Fruit fly (Drosophila melanogaster) whole organism, prepupa: ENCODE data around the gene CG15923.

Experiments
- Blimp-1 ChIP-seq: fragments of 200-800 bp; sonication (Bioruptor generic); optimal IDR thresholded peaks from 3 replicates; lab custom pipeline; 2017; ENCODE audit warnings: missing biosample characterization, missing genetic modification characterization, mild to moderate bottlenecking, moderate library complexity, missing genetic modification reagents
- CG10631 ChIP-seq: fragments of 200-800 bp; sonication (Bioruptor generic); optimal IDR thresholded peaks from 2 replicates; lab custom pipeline; 2016; ENCODE audit warnings: missing biosample characterization, missing genetic modification characterization
- CG10669 ChIP-seq: fragments of 200-800 bp; sonication (Bioruptor generic); optimal IDR thresholded peaks from 3 replicates; lab custom pipeline; 2018; ENCODE audit warnings: missing biosample characterization, mild to moderate bottlenecking, missing genetic modification characterization, moderate library complexity
- CG11762 ChIP-seq: fragments of 200-800 bp; sonication (Bioruptor generic); optimal IDR thresholded peaks from 3 replicates; lab custom pipeline; 2016; ENCODE audit warnings: missing biosample characterization, missing genetic modification characterization; ENCODE audit not compliant: insufficient read depth
- CG15336 ChIP-seq: fragments of 200-800 bp; sonication (Bioruptor generic); IDR thresholded peaks from 2 replicates; pipeline ENCODE4 v1.3.6; 2022; ENCODE audit warnings: missing biosample characterization, missing genetic modification characterization
- CG1621 ChIP-seq: fragments of 200-800 bp; sonication (Bioruptor generic); optimal IDR thresholded peaks from 3 replicates; lab custom pipeline; 2018; ENCODE audit warnings: missing biosample characterization, mild to moderate bottlenecking, missing genetic modification characterization
- CG34406 ChIP-seq: fragments of 200-800 bp; sonication (Bioruptor generic); optimal IDR thresholded peaks from 3 replicates; lab custom pipeline; 2016; ENCODE audit warnings: missing biosample characterization, missing genetic modification characterization
- CG4318 ChIP-seq: fragments of 200-800 bp; sonication (Bioruptor generic); optimal IDR thresholded peaks from 3 replicates; lab custom pipeline; 2017; ENCODE audit warnings: missing biosample characterization, mild to moderate bottlenecking, missing genetic modification characterization
- CG6163 ChIP-seq: fragments of 200-800 bp; sonication (Bioruptor generic); IDR thresholded peaks from 3 replicates; pipeline ENCODE4 v1.3.6; 2022; ENCODE audit warnings: missing biosample characterization, missing genetic modification characterization
- CG6276 ChIP-seq: fragments of 200-800 bp; sonication (Bioruptor generic); optimal IDR thresholded peaks from 2 replicates; lab custom pipeline; 2017; ENCODE audit warnings: missing biosample characterization, mild to moderate bottlenecking, missing genetic modification characterization
- CG6792 ChIP-seq: fragments of 200-800 bp; sonication (Bioruptor generic); optimal IDR thresholded peaks from 3 replicates; lab custom pipeline; 2016; ENCODE audit warnings: missing biosample characterization, missing genetic modification characterization
- CG6808 ChIP-seq: fragments of 200-800 bp; sonication (Bioruptor generic); optimal IDR thresholded peaks from 3 replicates; lab custom pipeline; 2017; ENCODE audit warnings: missing biosample characterization, missing genetic modification characterization, mild to moderate bottlenecking, moderate library complexity, missing genetic modification reagents
- CG6854 ChIP-seq: fragments of 200-800 bp; sonication (Bioruptor generic); optimal IDR thresholded peaks from 2 replicates; lab custom pipeline; 2017; ENCODE audit warnings: missing biosample characterization, mild to moderate bottlenecking, missing genetic modification characterization
- CG7368 ChIP-seq: fragments of 200-800 bp; sonication (Bioruptor generic); optimal IDR thresholded peaks from 3 replicates; lab custom pipeline; 2016; ENCODE audit warnings: missing biosample characterization, missing genetic modification characterization
- CG8119 ChIP-seq: fragments of 200-800 bp; sonication (Bioruptor generic); IDR thresholded peaks from 3 replicates; pipeline ENCODE4 v1.3.6; 2022; ENCODE audit warnings: missing biosample characterization, missing genetic modification characterization
- CG8319 ChIP-seq: fragments of 200-800 bp; sonication (Bioruptor generic); optimal IDR thresholded peaks from 3 replicates; lab custom pipeline; 2016; ENCODE audit warnings: missing biosample characterization, missing genetic modification characterization
- CG8632 ChIP-seq: fragments of 200-800 bp; sonication (Bioruptor generic); optimal IDR thresholded peaks from 3 replicates; lab custom pipeline; 2016; ENCODE audit warnings: missing biosample characterization, missing genetic modification characterization
- Eip75B ChIP-seq: fragments of 200-800 bp; sonication (Bioruptor generic); optimal IDR thresholded peaks from 3 replicates; lab custom pipeline; 2016; ENCODE audit warnings: missing biosample characterization, missing genetic modification characterization
- Eip78C ChIP-seq: fragments of 200-800 bp; sonication (Bioruptor generic); peaks from one replicate; lab custom pipeline; 2016; ENCODE audit warnings: missing biosample characterization, missing genetic modification characterization
- Eip93F ChIP-seq: fragments of 200-800 bp; sonication (Bioruptor generic); optimal IDR thresholded peaks from 2 replicates; lab custom pipeline; 2016; ENCODE audit warnings: missing biosample characterization, mild to moderate bottlenecking, missing genetic modification characterization
- Ets21C ChIP-seq: fragments of 200-800 bp; sonication (Bioruptor generic); optimal IDR thresholded peaks from 3 replicates; lab custom pipeline; 2016; ENCODE audit warnings: missing biosample characterization, missing genetic modification characterization
- Lpt ChIP-seq: fragments of 200-800 bp; sonication (Bioruptor generic); optimal IDR thresholded peaks from 3 replicates; lab custom pipeline; 2016; ENCODE audit warnings: missing biosample characterization, missing genetic modification characterization
- Met ChIP-seq: fragments of 200-800 bp; sonication (Bioruptor generic); optimal IDR thresholded peaks from 3 replicates; lab custom pipeline; 2016; ENCODE audit warnings: missing biosample characterization, missing genetic modification characterization
- OdsH ChIP-seq: fragments of 200-800 bp; sonication (Bioruptor generic); optimal IDR thresholded peaks from 3 replicates; lab custom pipeline; 2016; ENCODE audit warnings: missing biosample characterization, missing genetic modification characterization
- Sox102F ChIP-seq: fragments of 200-800 bp; sonication (Bioruptor generic); optimal IDR thresholded peaks from 2 replicates; lab custom pipeline; 2016; ENCODE audit warnings: missing biosample characterization, mild to moderate bottlenecking, missing genetic modification characterization
- Sox14 ChIP-seq: fragments of 200-800 bp; sonication (Bioruptor generic); optimal IDR thresholded peaks from 3 replicates; lab custom pipeline; 2016; ENCODE audit warnings: missing biosample characterization, missing genetic modification characterization
- acj6 ChIP-seq: fragments of 200-800 bp; sonication (Bioruptor generic); optimal IDR thresholded peaks from 3 replicates; lab custom pipeline; 2016; ENCODE audit warnings: missing biosample characterization, missing genetic modification characterization
- dsx ChIP-seq: fragments of 200-800 bp; optimal IDR thresholded peaks from 3 replicates; lab custom pipeline; 2019; ENCODE audit warnings: missing biosample characterization, mild to moderate bottlenecking, missing genetic modification characterization, moderate library complexity; ENCODE audit not compliant: poor library complexity, severe bottlenecking
- eg ChIP-seq: fragments of 200-800 bp; sonication (Bioruptor generic); IDR thresholded peaks from 3 replicates; pipeline ENCODE4 v1.3.6; 2022; ENCODE audit warnings: missing biosample characterization, missing genetic modification characterization
- esn ChIP-seq: fragments of 200-800 bp; sonication (Bioruptor generic); optimal IDR thresholded peaks from 2 replicates; lab custom pipeline; 2016; ENCODE audit warnings: missing biosample characterization, mild to moderate bottlenecking, missing genetic modification characterization, moderate library complexity
- fd85E ChIP-seq: fragments of 200-800 bp; sonication (Bioruptor generic); optimal IDR thresholded peaks from 3 replicates; lab custom pipeline; 2016; ENCODE audit warnings: missing biosample characterization, missing genetic modification characterization
- fkh ChIP-seq: fragments of 200-800 bp; sonication (Bioruptor generic); optimal IDR thresholded peaks from 3 replicates; lab custom pipeline; 2017; ENCODE audit warnings: missing biosample characterization, mild to moderate bottlenecking, missing genetic modification characterization, moderate library complexity
- lz ChIP-seq: fragments of 200-800 bp; sonication (Bioruptor generic); optimal IDR thresholded peaks from 3 replicates; lab custom pipeline; 2016; ENCODE audit warnings: missing biosample characterization, missing genetic modification characterization
- net ChIP-seq: fragments of 200-800 bp; sonication (Bioruptor generic); optimal IDR thresholded peaks from 3 replicates; lab custom pipeline; 2016; ENCODE audit warnings: missing biosample characterization, missing genetic modification characterization
- pdm3 ChIP-seq: fragments of 200-800 bp; sonication (Bioruptor generic); optimal IDR thresholded peaks from 3 replicates; lab custom pipeline; 2016; ENCODE audit warnings: missing biosample characterization, missing genetic modification characterization
- salr ChIP-seq, 2 experiments: fragments of 200-800 bp; sonication (Bioruptor generic); optimal IDR thresholded peaks; 3 replicates each; lab custom pipeline; 2016 to 2018; ENCODE audit warnings: missing biosample characterization in 2 of 2, missing genetic modification characterization in 2 of 2, mild to moderate bottlenecking in 1 of 2
- svp ChIP-seq: fragments of 200-800 bp; sonication (Bioruptor generic); peaks from one replicate; lab custom pipeline; 2016; ENCODE audit warnings: missing biosample characterization, missing genetic modification characterization
- topi ChIP-seq: fragments of 200-800 bp; sonication (Bioruptor generic); optimal IDR thresholded peaks from 3 replicates; lab custom pipeline; 2016; ENCODE audit warnings: missing biosample characterization, missing genetic modification characterization

The CG15923 gene

dm6 chr3R:20579816-20580215, 36.9 kb downstream of the CG15923 start, which contains the start of the genes EloB and Srp14 (continued):
- TF ChIP-seq Lpt (GFP tag; lab: Kevin White, UChicago) (peak; percentile 32), acj6 (GFP tag; lab: Kevin White, UChicago) (peak; percentile 85), OdsH (GFP tag; lab: Kevin White, UChicago) (no peak), CG10669 (no peak), topi (GFP tag; lab: Kevin White, UChicago) (peak; percentile 78), CG10631 (GFP tag; lab: Kevin White, UChicago) (no peak), lz (GFP tag; lab: Kevin White, UChicago) (peak; percentile 84), dsx (peak; percentile 69), Eip75B (GFP tag; lab: Kevin White, UChicago) (peak; percentile 74), CG8319 (GFP tag; lab: Kevin White, UChicago) (peak; percentile 44), CG7368 (GFP tag; lab: Kevin White, UChicago) (no peak), salr (GFP tag; optimal IDR thresholded peaks at IDR 0.05; lab: Kevin White, UChicago) (no peak), svp (GFP tag; lab: Kevin White, UChicago) (peak; percentile 96)

- TF ChIP-seq CG4318 (GFP tag; lab: Kevin White, UChicago): no peak
- no peak for TF ChIP-seq Blimp-1 (GFP tag; lab: Kevin White, UChicago)
- peak; percentile 4 for TF ChIP-seq Sox14 (GFP tag; lab: Kevin White, UChicago)
- peak; percentile 91 for TF ChIP-seq CG1621 (tag; lab: Kevin White, UChicago)
- TF ChIP-seq CG8632: no peak
- no peak for TF ChIP-seq Sox102F (GFP tag; lab: Kevin White, UChicago)
- no peak for TF ChIP-seq eg (GFP tag; lab: Robert Waterston, UW)
- peak; percentile 79 for TF ChIP-seq fkh (GFP tag; lab: Kevin White, UChicago)
- no peak for TF ChIP-seq CG15336 (GFP tag; lab: Robert Waterston, UW)
- TF ChIP-seq fd85E (GFP tag; lab: Kevin White, UChicago): no peak
- TF ChIP-seq Eip78C (GFP tag; lab: Kevin White, UChicago): no peak
- TF ChIP-seq, all 60 proteins: peak for 3
Measured at dm6 chr3R:20576789-20577188, 39.9 kb downstream of the CG15923 start, which contains the start of the genes TFAM and CG5412. TSS of gene TFAM (minus strand) at chr3R:20577010. TSS of gene CG5412 (plus strand) at chr3R:20577053.

DNA sequence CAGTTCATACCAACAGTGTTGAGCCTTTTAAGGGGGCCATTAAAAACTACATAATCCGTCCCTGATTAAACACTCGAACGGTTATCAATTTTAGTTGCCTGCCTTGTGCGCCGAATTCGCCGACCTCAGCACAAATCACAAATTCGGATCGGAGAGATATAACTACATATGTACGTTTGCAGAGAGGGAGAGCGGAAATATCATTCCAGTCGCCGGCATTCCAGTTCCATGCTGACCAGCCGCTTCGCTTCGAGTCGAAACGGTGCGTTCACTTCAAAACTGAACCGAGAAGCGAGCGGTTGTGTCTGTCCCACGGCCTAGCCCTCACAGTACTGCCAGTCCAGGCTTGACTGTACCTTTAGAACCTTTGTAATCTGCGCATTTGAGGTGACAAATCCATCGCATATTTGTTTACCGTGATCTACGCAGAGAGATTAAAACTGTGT, 42.1 kb downstream of the CG15923 start:
- TF ChIP-seq fkh (GFP tag; lab: Kevin White, UChicago) (peak; percentile 73), CG34406 (GFP tag; lab: Kevin White, UChicago) (no peak), CG6163 (GFP tag; lab: Robert Waterston, UW) (0 out of 3 replicates have a peak, but pooled peaks have one; percentile 20), CG11762 (GFP tag; lab: Kevin White, UChicago) (no peak), CG6792 (GFP tag; lab: Kevin White, UChicago) (no peak), CG6808 (GFP tag; lab: Kevin White, UChicago) (no peak), svp (GFP tag; lab: Kevin White, UChicago) (peak; percentile 38), Ets21C (GFP tag; lab: Kevin White, UChicago) (no peak), acj6 (GFP tag; lab: Kevin White, UChicago) (no peak), Eip78C (GFP tag; lab: Kevin White, UChicago) (peak; percentile 27), net (GFP tag; lab: Kevin White, UChicago) (no peak), CG6276 (GFP tag; lab: Kevin White, UChicago) (no peak), pdm3 (GFP tag; lab: Kevin White, UChicago) (no peak), Eip93F (GFP tag; lab: Kevin White, UChicago) (no peak), CG8119 (no peak), Met (GFP tag; lab: Kevin White, UChicago) (no peak), esn (peak; percentile 9), CG10669 (no peak), CG6854 (peak; percentile 60), CG4318 (GFP tag; lab: Kevin White, UChicago) (no peak), topi (GFP tag; lab: Kevin White, UChicago) (no peak), Sox14 (GFP tag; lab: Kevin White, UChicago) (no peak)
